Worm (Caenorhabditis elegans): ENCODE data around the gene nduf-2.2.

Gene nduf-2.2

ce11 chrIII:6464913-6465312, at the start of gene nduf-2.2:
Gene nduf-2.2, plus strand, starts transcription at chrIII:6465222.
- TF ChIP-seq F33H1.4 (GFP tag; IDR thresholded peaks at IDR 0.05) = peak; percentile 84
- TF ChIP-seq lin-54 (GFP tag; optimal IDR thresholded peaks at IDR 0.05) = peak; percentile 24
- TF ChIP-seq madf-6 (GFP tag; IDR thresholded peaks at IDR 0.05) = peak; percentile 67
- no peak for TF ChIP-seq egl-44 (GFP tag; IDR thresholded peaks at IDR 0.05)
- peak; percentile 85 for TF ChIP-seq lsl-1 (GFP tag; optimal IDR thresholded peaks at IDR 0.05)
- no peak for TF ChIP-seq mel-28 (tag; optimal IDR thresholded peaks at IDR 0.05; ENCODE audit: borderline replicate concordance)
- TF ChIP-seq ztf-26 (tag; optimal IDR thresholded peaks at IDR 0.05) = no peak
- no peak for TF ChIP-seq C17E4.6 (GFP tag; IDR thresholded peaks at IDR 0.05)
- no peak for TF ChIP-seq lin-26 (GFP tag; IDR thresholded peaks at IDR 0.05)
- no peak for TF ChIP-seq mes-4 (tag; optimal IDR thresholded peaks at IDR 0.05)
- TF ChIP-seq Y53G8AR.9 (GFP tag; conservative IDR thresholded peaks at IDR 0.05) = no peak
- TF ChIP-seq ceh-58 (GFP tag; IDR thresholded peaks at IDR 0.05) = no peak
- TF ChIP-seq D2030.7 (GFP tag; IDR thresholded peaks at IDR 0.05) = 0 out of 2 replicates have a peak, but pooled peaks have one; percentile 15
- TF ChIP-seq K12H6.12 (tag; optimal IDR thresholded peaks at IDR 0.05) = no peak
- TF ChIP-seq ztf-3 (GFP tag; optimal IDR thresholded peaks at IDR 0.05) = no peak
- no peak for TF ChIP-seq unc-62 (GFP tag; optimal IDR thresholded peaks at IDR 0.05)
- TF ChIP-seq xnd-1 (tag; optimal IDR thresholded peaks at IDR 0.05) = peak; percentile 23
- TF ChIP-seq efl-1 (GFP tag; optimal IDR thresholded peaks at IDR 0.05) = peak; percentile 6
- TF ChIP-seq dox-1 (GFP tag; IDR thresholded peaks at IDR 0.05) = no peak

ce11 chrIII:6415306-6415973, 49.6 kb upstream of the nduf-2.2 start, which contains the start of gene nas-4:
Gene nas-4, minus strand, starts transcription at chrIII:6415656.
- TF ChIP-seq snpc-1.1 (tag; optimal IDR thresholded peaks at IDR 0.05; ENCODE audit: insufficient read depth) (no peak), lag-1 (GFP tag; IDR thresholded peaks at IDR 0.05) (no peak), atf-7 (tag; optimal IDR thresholded peaks at IDR 0.05) (peak; percentile 6), dox-1 (GFP tag; IDR thresholded peaks at IDR 0.05) (no peak), madf-10 (tag; optimal IDR thresholded peaks at IDR 0.05) (no peak), egl-18 (GFP tag; IDR thresholded peaks at IDR 0.05) (no peak), ztf-22 (GFP tag; optimal IDR thresholded peaks at IDR 0.05) (no peak), hrde-1 (tag; optimal IDR thresholded peaks at IDR 0.05; ENCODE audit: borderline replicate concordance) (no peak), B0035.1 (tag; optimal IDR thresholded peaks at IDR 0.05) (peak; percentile 75), akir-1 (GFP tag; optimal IDR thresholded peaks at IDR 0.05) (no peak), lin-40 (tag; optimal IDR thresholded peaks at IDR 0.05) (peak; percentile 29), ztf-18 (tag; optimal IDR thresholded peaks at IDR 0.05) (no peak), Y53G8AR.9 (GFP tag; conservative IDR thresholded peaks at IDR 0.05) (peak; percentile 59; the same call in 1 of the 2 replicates), nhr-27 (tag; optimal IDR thresholded peaks at IDR 0.05) (no peak), ekl-4 (GFP tag; IDR thresholded peaks at IDR 0.05) (0 out of 2 replicates have a peak, but pooled peaks have one; percentile 12), F33H1.4 (GFP tag; IDR thresholded peaks at IDR 0.05) (no peak), athp-1 (tag; optimal IDR thresholded peaks at IDR 0.05) (peak; percentile 64), B0336.3 (GFP tag; IDR thresholded peaks at IDR 0.05) (0 out of 2 replicates have a peak, but pooled peaks have one; percentile 55), ztf-6 (GFP tag; IDR thresholded peaks at IDR 0.05) (no peak), ceh-27 (GFP tag; optimal IDR thresholded peaks at IDR 0.05) (peak; percentile 35), lin-26 (GFP tag; IDR thresholded peaks at IDR 0.05) (peak; percentile 80), let-607 (tag; optimal IDR thresholded peaks at IDR 0.05) (peak in 1 of 2 experiments; percentile 13), nfyb-1 (GFP tag; IDR thresholded peaks at IDR 0.05) (peak; percentile 69), nhr-90 (tag; optimal IDR thresholded peaks at IDR 0.05) (peak; percentile 35), Y67H2A.10 (GFP tag; conservative IDR thresholded peaks at IDR 0.05) (no peak), F57C9.4 (tag; optimal IDR thresholded peaks at IDR 0.05) (no peak), Y79H2A.3 (GFP tag; conservative IDR thresholded peaks at IDR 0.05) (no peak), ztf-26 (tag; optimal IDR thresholded peaks at IDR 0.05) (no peak), rcor-1 (GFP tag; IDR thresholded peaks at IDR 0.05) (no peak), B0261.1 (tag; optimal IDR thresholded peaks at IDR 0.05) (no peak), ccch-3 (GFP tag; optimal IDR thresholded peaks at IDR 0.05) (no peak), pbrm-1 (GFP tag; IDR thresholded peaks at IDR 0.05) (0 out of 2 replicates have a peak, but pooled peaks have one; percentile 25), egl-44 (GFP tag; IDR thresholded peaks at IDR 0.05) (0 out of 2 replicates have a peak, but pooled peaks have one; percentile 18)

All from whole organism, young adult.